Worm (Caenorhabditis elegans) whole organism, young adult: ENCODE data around the gene F09F7.6.

Experiments used
- F23B12.7 ChIP-seq: sonication (generic microtip); optimal IDR thresholded peaks from 2 replicates; lab custom pipeline; 2017; ENCODE audit warnings: missing genetic modification characterization, mild to moderate bottlenecking, missing compliant biosample characterization, antibody characterized with exemption, moderate library complexity; ENCODE audit not compliant: insufficient read depth
- ccch-3 ChIP-seq: fragments of 200-800 bp; sonication (Bioruptor generic); optimal IDR thresholded peaks from 2 replicates; lab custom pipeline; 2018; ENCODE audit warnings: mild to moderate bottlenecking, missing genetic modification characterization, missing compliant biosample characterization
- ceh-100 ChIP-seq: fragments of 200-800 bp; sonication (Bioruptor generic); IDR thresholded peaks from 2 replicates; pipeline ENCODE4 v1.3.6; 2022; ENCODE audit warnings: missing genetic modification reagents, missing genetic modification characterization, missing compliant biosample characterization
- mes-4 ChIP-seq: sonication (generic microtip); optimal IDR thresholded peaks from 2 replicates; lab custom pipeline; 2016; ENCODE audit warnings: missing genotype, missing genetic modification characterization, missing compliant biosample characterization
- nhr-179 ChIP-seq: sonication (generic microtip); optimal IDR thresholded peaks from 2 replicates; lab custom pipeline; 2016; ENCODE audit warnings: mild to moderate bottlenecking, missing genetic modification characterization, missing compliant biosample characterization
- pha-4 ChIP-seq: fragments of 150-350 bp; sonication (generic microtip); optimal IDR thresholded peaks from 2 replicates; lab custom pipeline; 2014; ENCODE audit warnings: missing biosample characterization, missing genetic modification reagents, missing genetic modification characterization
- rcor-1 ChIP-seq: fragments of 200-800 bp; sonication (Bioruptor generic); IDR thresholded peaks from 2 replicates; pipeline ENCODE4 v1.3.6; 2022; ENCODE audit warnings: missing genetic modification reagents, missing genetic modification characterization, missing compliant biosample characterization
- ztf-18 ChIP-seq: sonication (generic microtip); optimal IDR thresholded peaks from 2 replicates; lab custom pipeline; 2016; ENCODE audit warnings: missing genotype, mild to moderate bottlenecking, missing genetic modification characterization, missing compliant biosample characterization

- TF ChIP-seq ceh-100 (GFP tag; lab: Robert Waterston, UW): no peak
- no peak for TF ChIP-seq nhr-179 (tag; lab: Kevin White, UChicago)
- no peak for TF ChIP-seq F23B12.7 (tag; lab: Kevin White, UChicago)
- TF ChIP-seq mes-4 (tag; lab: Kevin White, UChicago): no peak
- TF ChIP-seq ccch-3 (GFP tag; lab: Kevin White, UChicago): no peak
- no peak for TF ChIP-seq rcor-1 (GFP tag; lab: Robert Waterston, UW)
- no peak for TF ChIP-seq pha-4 (tag; lab: Kevin White, UChicago)
- TF ChIP-seq ztf-18 (tag; lab: Kevin White, UChicago): no peak
Measured at ce11 chrIII:5584647-5585046, 32.7 kb upstream of the F09F7.6 start, which contains the start of gene F56D2.3.
